Worm (Caenorhabditis elegans) whole organism, young adult: Measurements from ENCODE around the gene M163.5.

Source experiments
- B0035.1 ChIP-seq: sonication (generic microtip); optimal IDR thresholded peaks from 2 replicates; lab custom pipeline; 2016; ENCODE audit warnings: missing genetic modification characterization, mild to moderate bottlenecking, missing compliant biosample characterization, missing genotype, missing genetic modification reagents
- B0336.3 ChIP-seq: fragments of 200-800 bp; sonication (Bioruptor generic); IDR thresholded peaks from 2 replicates; pipeline ENCODE4 v1.3.6; 2022; ENCODE audit warnings: missing genetic modification characterization, missing compliant biosample characterization
- C06A6.2 ChIP-seq: fragments of 200-800 bp; sonication (Bioruptor generic); conservative IDR thresholded peaks from 2 replicates; pipeline ENCODE4 v1.3.6; 2022; ENCODE audit warnings: missing genetic modification characterization, missing compliant biosample characterization
- C17E4.6 ChIP-seq: fragments of 200-800 bp; sonication (Bioruptor generic); IDR thresholded peaks from 2 replicates; pipeline ENCODE4 v1.3.6; 2022; ENCODE audit warnings: missing genetic modification reagents, missing genetic modification characterization, missing compliant biosample characterization
- F22D6.2 ChIP-seq: sonication (generic microtip); optimal IDR thresholded peaks from 2 replicates; lab custom pipeline; 2016; ENCODE audit warnings: mild to moderate bottlenecking, missing genetic modification characterization, missing compliant biosample characterization
- F33H1.4 ChIP-seq: fragments of 200-800 bp; sonication (Bioruptor generic); IDR thresholded peaks from 2 replicates; pipeline ENCODE4 v1.3.6; 2022; ENCODE audit warnings: missing genetic modification reagents, missing genetic modification characterization, missing compliant biosample characterization
- F49E8.2 ChIP-seq: sonication (generic microtip); optimal IDR thresholded peaks from 3 replicates; lab custom pipeline; 2017; ENCODE audit warnings: missing genetic modification characterization, mild to moderate bottlenecking, missing compliant biosample characterization, antibody characterized with exemption, moderate library complexity; ENCODE audit not compliant: insufficient read depth
- Y53F4B.3 ChIP-seq: fragments of 200-800 bp; sonication (Bioruptor generic); IDR thresholded peaks from 2 replicates; pipeline ENCODE4 v1.3.6; 2022; ENCODE audit warnings: missing genetic modification reagents, missing genetic modification characterization, missing compliant biosample characterization
- akir-1 ChIP-seq: fragments of 200-800 bp; sonication (Bioruptor generic); optimal IDR thresholded peaks from 2 replicates; lab custom pipeline; 2018; ENCODE audit warnings: mild to moderate bottlenecking, missing genetic modification characterization, moderate library complexity, missing compliant biosample characterization
- ama-1 ChIP-seq, 3 experiments: fragments of 150-350 bp in 1 of 3; sonication (generic microtip) in 2 of 3; optimal IDR thresholded peaks; 2 replicates each; lab custom pipeline; 2014 to 2018; ENCODE audit warnings: missing biosample characterization in 2 of 3, missing genetic modification characterization in 2 of 3, missing genetic modification reagents in 2 of 3
- atf-7 ChIP-seq: sonication (generic microtip); optimal IDR thresholded peaks from 2 replicates; lab custom pipeline; 2017; ENCODE audit warnings: mild to moderate bottlenecking, missing genetic modification characterization, missing compliant biosample characterization
- attf-5 ChIP-seq: fragments of 200-800 bp; sonication (Bioruptor generic); optimal IDR thresholded peaks from 2 replicates; lab custom pipeline; 2018; ENCODE audit warnings: mild to moderate bottlenecking, missing genetic modification characterization, missing compliant biosample characterization
- bed-2 ChIP-seq: fragments of 200-800 bp; sonication (Bioruptor generic); IDR thresholded peaks from 2 replicates; pipeline ENCODE4 v1.3.6; 2022; ENCODE audit warnings: missing genetic modification reagents, missing genetic modification characterization, missing compliant biosample characterization
- cebp-2 ChIP-seq: fragments of 200-800 bp; sonication (Bioruptor generic); IDR thresholded peaks from 2 replicates; pipeline ENCODE4 v1.3.6; 2022; ENCODE audit warnings: missing genetic modification characterization, missing compliant biosample characterization
- ceh-100 ChIP-seq: fragments of 200-800 bp; sonication (Bioruptor generic); IDR thresholded peaks from 2 replicates; pipeline ENCODE4 v1.3.6; 2022; ENCODE audit warnings: missing genetic modification reagents, missing genetic modification characterization, missing compliant biosample characterization
- ceh-27 ChIP-seq: fragments of 200-800 bp; sonication (Bioruptor generic); optimal IDR thresholded peaks from 2 replicates; lab custom pipeline; 2018; ENCODE audit warnings: mild to moderate bottlenecking, missing genetic modification characterization, moderate library complexity, missing compliant biosample characterization
- ceh-40 ChIP-seq: fragments of 200-800 bp; sonication (Bioruptor generic); IDR thresholded peaks from 2 replicates; pipeline ENCODE4 v1.3.6; 2022; ENCODE audit warnings: missing genetic modification characterization, missing compliant biosample characterization
- ceh-58 ChIP-seq: fragments of 200-800 bp; sonication (Bioruptor generic); IDR thresholded peaks from 2 replicates; pipeline ENCODE4 v1.3.6; 2022; ENCODE audit warnings: missing genetic modification characterization, missing compliant biosample characterization
- ceh-91 ChIP-seq: fragments of 200-800 bp; sonication (Bioruptor generic); IDR thresholded peaks from 2 replicates; pipeline ENCODE4 v1.3.6; 2022; ENCODE audit warnings: missing genetic modification reagents, missing genetic modification characterization, missing compliant biosample characterization
- die-1 ChIP-seq: sonication (generic microtip); optimal IDR thresholded peaks from 2 replicates; lab custom pipeline; 2016; ENCODE audit warnings: missing genotype, mild to moderate bottlenecking, missing genetic modification characterization, missing compliant biosample characterization
- dpff-1 ChIP-seq: sonication (generic microtip); optimal IDR thresholded peaks from 2 replicates; lab custom pipeline; 2017; ENCODE audit warnings: mild to moderate bottlenecking, missing genetic modification characterization, missing compliant biosample characterization
- hlh-12 ChIP-seq: sonication (generic microtip); optimal IDR thresholded peaks from 2 replicates; lab custom pipeline; 2016; ENCODE audit warnings: missing genetic modification characterization, missing compliant biosample characterization
- hmg-1.2 ChIP-seq: fragments of 200-800 bp; sonication (Bioruptor generic); IDR thresholded peaks from 2 replicates; pipeline ENCODE4 v1.3.6; 2022; ENCODE audit warnings: missing genetic modification reagents, missing genetic modification characterization, missing compliant biosample characterization
- hrde-1 ChIP-seq: sonication (generic microtip); optimal IDR thresholded peaks from 2 replicates; lab custom pipeline; 2016; ENCODE audit warnings: missing genetic modification characterization, mild to moderate bottlenecking, missing compliant biosample characterization, moderate library complexity, missing genotype, missing genetic modification reagents, borderline replicate concordance
- let-526 ChIP-seq: fragments of 200-800 bp; sonication (Bioruptor generic); IDR thresholded peaks from 2 replicates; pipeline ENCODE4 v1.3.6; 2022; ENCODE audit warnings: missing genetic modification reagents, missing genetic modification characterization, missing compliant biosample characterization
- lin-35 ChIP-seq, 3 experiments: fragments of 150-350 bp in 2 of 3; sonication (generic microtip) in 1 of 3; optimal IDR thresholded peaks; 2 replicates each; lab custom pipeline; 2014 to 2018; ENCODE audit warnings: missing biosample characterization in 3 of 3, missing genetic modification characterization in 3 of 3, missing genetic modification reagents in 3 of 3
- lsy-27 ChIP-seq: sonication (generic microtip); optimal IDR thresholded peaks from 2 replicates; lab custom pipeline; 2017; ENCODE audit warnings: missing genetic modification characterization, mild to moderate bottlenecking, missing compliant biosample characterization, antibody characterized with exemption, missing genotype, borderline replicate concordance; ENCODE audit not compliant: insufficient read depth
- mcd-1 ChIP-seq: fragments of 200-800 bp; sonication (Bioruptor generic); IDR thresholded peaks from 2 replicates; pipeline ENCODE4 v1.3.6; 2022; ENCODE audit warnings: missing genetic modification reagents, missing genetic modification characterization, missing compliant biosample characterization
- mel-28 ChIP-seq: sonication (generic microtip); optimal IDR thresholded peaks from 2 replicates; lab custom pipeline; 2016; ENCODE audit warnings: borderline replicate concordance, mild to moderate bottlenecking, missing genetic modification characterization, missing compliant biosample characterization
- nfya-1 ChIP-seq: sonication (generic microtip); optimal IDR thresholded peaks from 2 replicates; lab custom pipeline; 2017; ENCODE audit warnings: antibody characterized with exemption, missing compliant biosample characterization, missing genetic modification characterization, borderline replicate concordance; ENCODE audit not compliant: insufficient read depth
- nfyb-1 ChIP-seq: fragments of 200-800 bp; sonication (Bioruptor generic); IDR thresholded peaks from 2 replicates; pipeline ENCODE4 v1.3.6; 2022; ENCODE audit warnings: missing genetic modification reagents, missing genetic modification characterization, missing compliant biosample characterization
- nhr-27 ChIP-seq: fragments of 200-800 bp; sonication (Bioruptor generic); optimal IDR thresholded peaks from 2 replicates; lab custom pipeline; 2018; ENCODE audit warnings: mild to moderate bottlenecking, missing genetic modification characterization, moderate library complexity, missing compliant biosample characterization
- nhr-90 ChIP-seq: sonication (generic microtip); optimal IDR thresholded peaks from 2 replicates; lab custom pipeline; 2016; ENCODE audit warnings: missing genotype, mild to moderate bottlenecking, missing genetic modification characterization, missing compliant biosample characterization
- pha-4 ChIP-seq: fragments of 150-350 bp; sonication (generic microtip); optimal IDR thresholded peaks from 2 replicates; lab custom pipeline; 2014; ENCODE audit warnings: missing biosample characterization, missing genetic modification reagents, missing genetic modification characterization
- rcor-1 ChIP-seq: fragments of 200-800 bp; sonication (Bioruptor generic); IDR thresholded peaks from 2 replicates; pipeline ENCODE4 v1.3.6; 2022; ENCODE audit warnings: missing genetic modification reagents, missing genetic modification characterization, missing compliant biosample characterization
- rpc-1 ChIP-seq, 2 experiments: fragments of 150-350 bp in 1 of 2; sonication (generic microtip) in 1 of 2; optimal IDR thresholded peaks; 2 replicates each; lab custom pipeline; 2014 to 2018; ENCODE audit warnings: missing biosample characterization in 1 of 2, missing genetic modification characterization in 1 of 2, missing genetic modification reagents in 1 of 2, missing genotype in 1 of 2
- sdz-38 ChIP-seq: sonication (generic microtip); optimal IDR thresholded peaks from 2 replicates; lab custom pipeline; 2016; ENCODE audit warnings: missing genotype, missing genetic modification characterization, missing compliant biosample characterization
- snpc-1.1 ChIP-seq: sonication (generic microtip); optimal IDR thresholded peaks from 2 replicates; lab custom pipeline; 2017; ENCODE audit warnings: missing genetic modification characterization, mild to moderate bottlenecking, missing compliant biosample characterization, antibody characterized with exemption, moderate library complexity, missing genotype, missing genetic modification reagents; ENCODE audit not compliant: insufficient read depth
- snpc-3.4 ChIP-seq: sonication (generic microtip); optimal IDR thresholded peaks from 2 replicates; lab custom pipeline; 2017; ENCODE audit warnings: missing genetic modification characterization, mild to moderate bottlenecking, missing compliant biosample characterization, antibody characterized with exemption, moderate library complexity, missing genotype, missing genetic modification reagents
- tbp1 ChIP-seq: fragments of 200-800 bp; sonication (Bioruptor generic); optimal IDR thresholded peaks from 2 replicates; lab custom pipeline; 2018; ENCODE audit warnings: mild to moderate bottlenecking, missing genetic modification characterization, missing compliant biosample characterization
- unc-62 ChIP-seq: fragments of 150-350 bp; optimal IDR thresholded peaks from 2 replicates; lab custom pipeline; 2014; ENCODE audit warnings: missing biosample characterization, missing genetic modification reagents, missing genetic modification characterization
- xnd-1 ChIP-seq: sonication (generic microtip); optimal IDR thresholded peaks from 2 replicates; lab custom pipeline; 2016; ENCODE audit warnings: missing genotype, missing genetic modification reagents, missing genetic modification characterization, missing compliant biosample characterization
- zim-3 ChIP-seq: sonication (generic microtip); optimal IDR thresholded peaks from 2 replicates; lab custom pipeline; 2017; ENCODE audit warnings: mild to moderate bottlenecking, missing genetic modification characterization, moderate library complexity, missing compliant biosample characterization
- ztf-22 ChIP-seq: fragments of 200-800 bp; sonication (Bioruptor generic); optimal IDR thresholded peaks from 2 replicates; lab custom pipeline; 2018; ENCODE audit warnings: mild to moderate bottlenecking, missing genetic modification characterization, moderate library complexity, missing compliant biosample characterization
- ztf-25 ChIP-seq: fragments of 200-800 bp; sonication (Bioruptor generic); IDR thresholded peaks from 2 replicates; pipeline ENCODE4 v1.3.6; 2022; ENCODE audit warnings: missing genetic modification reagents, missing genetic modification characterization, missing compliant biosample characterization
- ztf-26 ChIP-seq: sonication (generic microtip); optimal IDR thresholded peaks from 2 replicates; lab custom pipeline; 2017; ENCODE audit warnings: missing genetic modification characterization, missing compliant biosample characterization
- ztf-6 ChIP-seq: fragments of 200-800 bp; sonication (Bioruptor generic); IDR thresholded peaks from 2 replicates; pipeline ENCODE4 v1.3.6; 2022; ENCODE audit warnings: missing genetic modification reagents, missing genetic modification characterization, missing compliant biosample characterization

M163.5 gene

ce11 chrX:14502116-14502587 is 28.3 kb downstream of the M163.5 start (continued):
- TF ChIP-seq mcd-1 (GFP tag; lab: Robert Waterston, UW) (no peak), hmg-1.2 (GFP tag; lab: Robert Waterston, UW) (no peak), unc-62 (GFP tag; lab: Kevin White, UChicago) (peak; percentile 97), akir-1 (GFP tag; lab: Kevin White, UChicago) (no peak), ama-1 (optimal IDR thresholded peaks at IDR 0.05; lab: Kevin White, UChicago) (no peak), ama-1 (GFP tag; optimal IDR thresholded peaks at IDR 0.05; lab: Kevin White, UChicago) (no peak), rcor-1 (GFP tag; lab: Robert Waterston, UW) (no peak), F33H1.4 (GFP tag; lab: Robert Waterston, UW) (no peak), xnd-1 (tag; lab: Kevin White, UChicago) (no peak), mel-28 (no peak), ztf-22 (GFP tag; lab: Kevin White, UChicago) (peak; percentile 91), nfyb-1 (GFP tag; lab: Robert Waterston, UW) (0 out of 2 replicates have a peak, but pooled peaks have one; percentile 28), B0035.1 (no peak), ceh-40 (GFP tag; lab: Robert Waterston, UW) (no peak), die-1 (tag; lab: Kevin White, UChicago) (no peak), F22D6.2 (peak; percentile 44), nhr-90 (tag; lab: Kevin White, UChicago) (peak; percentile 68), dpff-1 (tag; lab: Kevin White, UChicago) (peak; percentile 17), rpc-1 (optimal IDR thresholded peaks at IDR 0.05; lab: Kevin White, UChicago) (no peak), rpc-1 (tag; optimal IDR thresholded peaks at IDR 0.05; lab: Kevin White, UChicago) (no peak), ceh-27 (GFP tag; lab: Kevin White, UChicago) (no peak), snpc-3.4 (no peak), zim-3 (peak; percentile 3), C17E4.6 (no peak), pha-4 (tag; lab: Kevin White, UChicago) (peak; percentile 33), bed-2 (no peak), ztf-6 (GFP tag; lab: Robert Waterston, UW) (no peak), ztf-26 (tag; lab: Kevin White, UChicago) (peak; percentile 88), nfya-1 (tag; lab: Kevin White, UChicago) (no peak), ceh-100 (GFP tag; lab: Robert Waterston, UW) (no peak), sdz-38 (tag; lab: Kevin White, UChicago) (no peak), tbp1 (GFP tag; lab: Kevin White, UChicago) (peak; percentile 43), ceh-58 (GFP tag; lab: Robert Waterston, UW) (no peak), ceh-91 (GFP tag; lab: Robert Waterston, UW) (no peak), cebp-2 (GFP tag; lab: Robert Waterston, UW) (no peak), C06A6.2 (GFP tag; lab: Robert Waterston, UW) (peak; percentile 74), attf-5 (peak; percentile 75), lin-35 (GFP tag; optimal IDR thresholded peaks at IDR 0.05; lab: Kevin White, UChicago) (peak in 1 of 3 experiments; percentile 28), nhr-27 (tag; lab: Kevin White, UChicago) (no peak), B0336.3 (GFP tag; lab: Robert Waterston, UW) (peak; percentile 76; the same call in 1 of the 2 replicates), hlh-12 (tag; lab: Kevin White, UChicago) (no peak), hrde-1 (no peak), F49E8.2 (no peak), let-526 (GFP tag; lab: Robert Waterston, UW) (peak; percentile 74; the same call in 1 of the 2 replicates), snpc-1.1 (tag; lab: Kevin White, UChicago) (no peak), ztf-25 (GFP tag; lab: Robert Waterston, UW) (no peak), atf-7 (tag; lab: Kevin White, UChicago) (peak; percentile 58), lsy-27 (tag; lab: Kevin White, UChicago) (no peak), Y53F4B.3 (no peak)
